Worm (Caenorhabditis elegans) whole organism, early embryonic: ENCODE results near the gene C39B5.2.

ENCODE experiments used
- F13C5.2 ChIP-seq: sonication (generic microtip); optimal IDR thresholded peaks from 2 replicates; lab custom pipeline; 2017; ENCODE audit warnings: mild to moderate bottlenecking, missing genetic modification characterization, inconsistent platforms, missing compliant biosample characterization
- ama-1 ChIP-seq: fragments of 150-350 bp; optimal IDR thresholded peaks from 2 replicates; lab custom pipeline; 2014
- ets-7 ChIP-seq: sonication (generic microtip); optimal IDR thresholded peaks from 2 replicates; lab custom pipeline; 2016; ENCODE audit warnings: missing genotype, missing genetic modification characterization, missing compliant biosample characterization
- flt-1 ChIP-seq: fragments of 200-800 bp; sonication (Bioruptor generic); IDR thresholded peaks from 2 replicates; pipeline ENCODE4 v1.3.6; 2022; ENCODE audit warnings: missing genetic modification characterization, missing compliant biosample characterization
- hmbx-1 ChIP-seq: sonication (generic microtip); optimal IDR thresholded peaks from 2 replicates; lab custom pipeline; 2016; ENCODE audit warnings: mild to moderate bottlenecking, missing genetic modification characterization, missing compliant biosample characterization
- hmg-4 ChIP-seq: fragments of 200-800 bp; sonication (Bioruptor generic); optimal IDR thresholded peaks from 2 replicates; lab custom pipeline; 2018; ENCODE audit warnings: mild to moderate bottlenecking, missing genetic modification characterization, missing compliant biosample characterization
- hnd-1 ChIP-seq: sonication (generic microtip); optimal IDR thresholded peaks from 2 replicates; lab custom pipeline; 2016; ENCODE audit warnings: missing genetic modification characterization, missing compliant biosample characterization
- scrt-1 ChIP-seq: fragments of 200-800 bp; sonication (Bioruptor generic); IDR thresholded peaks from 2 replicates; pipeline ENCODE4 v1.3.6; 2022; ENCODE audit warnings: missing genetic modification characterization, missing compliant biosample characterization

DNA sequence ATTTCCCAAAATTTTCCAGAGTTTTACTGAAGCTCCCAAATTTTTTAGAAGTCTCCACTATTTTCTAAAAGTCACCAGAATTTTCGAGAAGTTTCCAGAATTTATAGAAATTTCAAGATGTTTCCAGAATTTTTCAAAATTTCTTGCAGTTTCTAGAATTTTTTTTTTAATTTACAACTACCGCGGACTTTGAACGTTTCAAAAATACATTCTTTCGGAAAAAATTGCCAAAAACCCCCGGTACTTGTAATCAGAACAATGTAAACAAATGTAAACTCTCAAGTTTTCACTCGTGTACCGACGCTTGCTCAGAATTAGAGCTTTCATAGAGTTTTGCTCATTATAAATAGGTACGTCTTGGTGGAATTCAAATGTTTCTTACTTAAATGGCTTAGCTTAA lies 38.0 kb downstream of the C39B5.2 start, which contains the start of gene fbxa-39:
- no peak for TF ChIP-seq ets-7 (tag; lab: Kevin White, UChicago)
- no peak for TF ChIP-seq flt-1
- no peak for TF ChIP-seq ama-1
- no peak for TF ChIP-seq F13C5.2
- no peak for TF ChIP-seq scrt-1 (GFP tag; lab: Robert Waterston, UW)
- no peak for TF ChIP-seq hnd-1 (tag; lab: Kevin White, UChicago)
- TF ChIP-seq hmg-4, result no peak
- TF ChIP-seq hmbx-1 (tag; lab: Kevin White, UChicago), result no peak
